Worm (Caenorhabditis elegans): Measurements from ENCODE around the gene rpl-35.
A peak's percentile ranks its signal among the peaks of the same experiment; 100 is the strongest.

DNA sequence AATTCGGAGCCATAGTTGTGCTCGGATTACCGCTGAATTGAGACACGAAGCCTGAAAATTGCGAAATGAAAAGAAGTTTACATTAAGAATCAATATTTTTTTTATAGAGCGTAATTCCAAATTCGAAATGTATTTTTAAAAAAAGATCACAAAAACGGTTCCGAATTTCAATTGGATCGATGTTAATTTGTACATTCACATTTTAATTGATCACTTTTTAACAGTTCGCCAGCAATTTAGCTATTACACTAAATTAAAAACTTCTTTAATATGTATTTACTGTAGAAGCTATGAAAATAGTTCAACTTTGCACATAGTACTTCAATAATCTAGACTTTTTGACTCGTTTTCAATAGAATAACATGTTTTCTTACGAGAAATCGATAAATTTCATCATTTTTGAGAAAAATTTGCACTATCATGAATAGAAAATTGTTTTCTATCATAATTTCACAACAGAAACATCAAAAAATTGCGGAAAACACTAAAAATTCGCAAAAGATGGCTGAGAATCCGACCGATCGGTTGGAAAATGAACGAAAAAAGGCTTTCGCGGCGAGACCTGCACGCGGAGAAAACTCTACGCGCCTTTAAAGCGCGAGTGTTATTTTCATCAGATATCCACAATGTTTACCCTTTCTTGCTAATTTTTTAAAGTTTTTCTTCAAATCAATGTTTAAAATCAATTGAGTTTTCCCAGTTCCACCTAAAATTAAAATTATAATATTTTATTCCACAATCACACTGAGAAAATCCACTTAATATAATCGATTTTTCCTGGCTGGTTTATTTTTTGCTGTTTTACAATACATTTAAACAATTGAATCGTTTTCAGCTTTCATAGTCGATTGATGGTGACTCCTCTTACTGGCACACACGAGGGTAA, 26.1 kb upstream of the rpl-35 start, which contains the start of the genes egl-45 and kcmf-1:
- TF ChIP-seq unc-39 (tag; optimal IDR thresholded peaks at IDR 0.05) (no peak), ham-2 (GFP tag; optimal IDR thresholded peaks at IDR 0.05) (no peak), ceh-83 (GFP tag; optimal IDR thresholded peaks at IDR 0.05) (no peak), pha-4 (tag; optimal IDR thresholded peaks at IDR 0.05) (no peak), elt-3 (tag; optimal IDR thresholded peaks at IDR 0.05) (no peak), mab-5 (tag; optimal IDR thresholded peaks at IDR 0.05) (no peak), nhr-28 (tag; optimal IDR thresholded peaks at IDR 0.05) (no peak), lsy-2 (tag; optimal IDR thresholded peaks at IDR 0.05) (peak; percentile 36), elt-1 (tag; optimal IDR thresholded peaks at IDR 0.05; ENCODE audit: borderline replicate concordance, insufficient read depth) (no peak), snpc-4 (tag; optimal IDR thresholded peaks at IDR 0.05) (no peak), unc-62 (GFP tag; optimal IDR thresholded peaks at IDR 0.05) (no peak), ceh-43 (GFP tag; optimal IDR thresholded peaks at IDR 0.05) (no peak), tbx-8 (GFP tag; optimal IDR thresholded peaks at IDR 0.05) (no peak)
